Worm (Caenorhabditis elegans): ENCODE measurements around the gene F49H12.7.

- TF ChIP-seq ets-7 (tag; optimal IDR thresholded peaks at IDR 0.05) (no peak), ama-1 (optimal IDR thresholded peaks at IDR 0.05) (no peak), hmbx-1 (tag; optimal IDR thresholded peaks at IDR 0.05) (no peak), flt-1 (GFP tag; IDR thresholded peaks at IDR 0.05) (no peak)
These were observed 14.6 kb upstream of the F49H12.7 start for ce11 chrX:2050212-2050611.

All from whole organism, early embryonic.